Fruit fly (Drosophila melanogaster): ENCODE data around the gene CG10514.

Gene CG10514

DNA sequence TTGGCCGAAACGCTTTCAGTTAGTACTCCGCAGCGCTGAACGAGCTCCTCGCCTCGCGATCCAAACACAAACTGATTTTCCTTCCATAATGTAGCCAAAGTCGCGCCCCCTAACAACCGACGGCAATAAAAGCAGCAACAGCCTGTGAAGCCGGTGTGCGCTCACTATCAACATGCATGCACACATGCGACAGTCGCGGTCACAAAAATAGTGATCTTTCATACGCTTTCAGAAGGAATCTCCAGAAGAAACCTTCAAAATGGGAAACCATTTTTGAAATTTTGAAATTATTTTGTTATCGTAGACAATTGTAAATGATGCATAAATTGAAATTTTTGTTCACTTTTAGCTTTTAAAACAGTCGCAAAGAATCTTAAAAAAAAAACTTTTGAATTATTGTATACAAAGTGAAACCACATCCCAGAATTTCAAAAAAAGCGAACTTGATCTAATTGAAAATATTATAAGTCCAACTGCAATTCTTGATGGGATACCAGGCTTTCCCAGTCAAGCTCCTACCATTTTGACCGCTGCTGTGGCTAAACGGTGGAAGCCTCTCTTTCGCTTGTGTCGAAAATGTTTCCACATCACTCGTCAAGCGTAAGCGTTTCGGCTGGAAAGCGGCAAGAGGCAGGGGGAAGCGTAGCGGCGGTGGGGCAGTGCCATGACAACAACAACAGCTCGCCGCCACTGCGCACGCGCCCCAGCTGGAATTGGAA, 47.2 kb downstream of the CG10514 start, which contains the start of gene Cad96Cb (continued):
- TF ChIP-seq repo (GFP tag; optimal IDR thresholded peaks at IDR 0.05) (peak; percentile 25), B-H1 (GFP tag; IDR thresholded peaks at IDR 0.05) (no peak; the same call in 2 of the 3 replicates), wek (GFP tag; optimal IDR thresholded peaks at IDR 0.05) (peak; percentile 35), dysf (GFP tag; IDR thresholded peaks at IDR 0.05) (peak; percentile 73), chinmo (GFP tag; IDR thresholded peaks at IDR 0.05; ENCODE audit: partially characterized antibody) (no peak), pzg (GFP tag; optimal IDR thresholded peaks at IDR 0.05) (no peak), Ets65A (GFP tag) (peak; percentile 95), Elba2 (GFP tag; optimal IDR thresholded peaks at IDR 0.05) (no peak), ssp (GFP tag; IDR thresholded peaks at IDR 0.05) (peak; percentile 41), CG4424 (GFP tag; optimal IDR thresholded peaks at IDR 0.05) (peak; percentile 92), CG4707 (GFP tag; optimal IDR thresholded peaks at IDR 0.05) (peak; percentile 48), CG15073 (GFP tag; optimal IDR thresholded peaks at IDR 0.05) (peak; percentile 20), pan (optimal IDR thresholded peaks at IDR 0.05) (no peak), pan (GFP tag; optimal IDR thresholded peaks at IDR 0.05 in 1 of 2, IDR thresholded peaks at IDR 0.05 in 1 of 2) (peak in 1 of 2 experiments; percentile 66), so (GFP tag; IDR thresholded peaks at IDR 0.05) (peak; percentile 66; the same call in 1 of the 3 replicates), CG8089 (GFP tag; optimal IDR thresholded peaks at IDR 0.05) (peak; percentile 70), CG1233 (GFP tag; optimal IDR thresholded peaks at IDR 0.05) (peak; percentile 85), CG14667 (GFP tag; IDR thresholded peaks at IDR 0.05) (0 out of 2 replicates have a peak, but pooled peaks have one; percentile 19), seq (GFP tag; IDR thresholded peaks at IDR 0.05) (peak; percentile 60), Six4 (GFP tag; optimal IDR thresholded peaks at IDR 0.05) (peak; percentile 78), kah (GFP tag; optimal IDR thresholded peaks at IDR 0.05) (peak; percentile 80), CG12391 (tag; optimal IDR thresholded peaks at IDR 0.05) (peak; percentile 84), onecut (GFP tag; IDR thresholded peaks at IDR 0.05) (peak; percentile 75), lmd (GFP tag; IDR thresholded peaks at IDR 0.05) (peak; percentile 61; the same call in 1 of the 2 replicates), jigr1 (GFP tag; IDR thresholded peaks at IDR 0.05) (0 out of 3 replicates have a peak, but pooled peaks have one; percentile 15), sr (GFP tag; IDR thresholded peaks at IDR 0.05) (no peak), CG6689 (GFP tag; IDR thresholded peaks at IDR 0.05) (peak; percentile 81), CG3838 (GFP tag; optimal IDR thresholded peaks at IDR 0.05) (peak; percentile 28), Bteb2 (GFP tag; optimal IDR thresholded peaks at IDR 0.05) (peak; percentile 78), CG9437 (GFP tag; optimal IDR thresholded peaks at IDR 0.05) (peak; percentile 87), Ptx1 (GFP tag; IDR thresholded peaks at IDR 0.05) (peak; percentile 70), lab (GFP tag; optimal IDR thresholded peaks at IDR 0.05) (peak; percentile 71), CkIIα-i1 (GFP tag; IDR thresholded peaks at IDR 0.05) (no peak), NK7.1 (GFP tag; optimal IDR thresholded peaks at IDR 0.05) (peak; percentile 68), CG14441 (GFP tag; IDR thresholded peaks at IDR 0.05) (0 out of 2 replicates have a peak, but pooled peaks have one; percentile 11), HmgZ (tag; optimal IDR thresholded peaks at IDR 0.05) (peak; percentile 39), Lim3 (GFP tag; IDR thresholded peaks at IDR 0.05) (no peak), E2f1 (GFP tag; IDR thresholded peaks at IDR 0.05) (peak; percentile 48; the same call in 1 of the 2 replicates), Atf3 (GFP tag; optimal IDR thresholded peaks at IDR 0.05) (peak; percentile 80), CG34376 (GFP tag; optimal IDR thresholded peaks at IDR 0.05) (peak; percentile 1), Dp (GFP tag; optimal IDR thresholded peaks at IDR 0.05) (no peak), bbx (GFP tag; IDR thresholded peaks at IDR 0.05; ENCODE audit: partially characterized antibody) (no peak), zfh1 (GFP tag; IDR thresholded peaks at IDR 0.05) (peak; percentile 44; the same call in 1 of the 3 replicates), hkb (optimal IDR thresholded peaks at IDR 0.05) (no peak), hkb (GFP tag; IDR thresholded peaks at IDR 0.05) (peak; percentile 79), twi (tag; optimal IDR thresholded peaks at IDR 0.05) (peak; percentile 78), CG18262 (tag; optimal IDR thresholded peaks at IDR 0.05) (peak; percentile 95), CG4360 (GFP tag; IDR thresholded peaks at IDR 0.05) (peak; percentile 94), ap (GFP tag; IDR thresholded peaks at IDR 0.05) (peak; percentile 43; the same call in 1 of the 2 replicates), cwo (GFP tag; optimal IDR thresholded peaks at IDR 0.05) (peak; percentile 67)
